Worm (Caenorhabditis elegans) whole organism, mixed stage, embryonic: ENCODE data around the gene C18D11.1.

Experiments
- M03D4.4 ChIP-seq: sonication (generic microtip); optimal IDR thresholded peaks from 2 replicates; lab custom pipeline; 2017; ENCODE audit warnings: mild to moderate bottlenecking, missing genetic modification characterization, missing compliant biosample characterization
- bed-3 ChIP-seq: fragments of 200-800 bp; sonication (Bioruptor generic); optimal IDR thresholded peaks from 3 replicates; lab custom pipeline; 2018; ENCODE audit warnings: mild to moderate bottlenecking, missing genetic modification characterization, moderate library complexity, missing compliant biosample characterization
- blmp-1 ChIP-seq: fragments of 150-350 bp; optimal IDR thresholded peaks from 2 replicates; lab custom pipeline; 2014; ENCODE audit warnings: missing biosample characterization, missing genetic modification characterization
- ceh-39 ChIP-seq: fragments of 150-350 bp; optimal IDR thresholded peaks from 2 replicates; lab custom pipeline; 2014; ENCODE audit warnings: missing biosample characterization, missing genetic modification characterization
- ceh-43 ChIP-seq: fragments of 200-800 bp; sonication (Bioruptor generic); optimal IDR thresholded peaks from 2 replicates; lab custom pipeline; 2018; ENCODE audit warnings: mild to moderate bottlenecking, missing genetic modification characterization, moderate library complexity, missing compliant biosample characterization
- ceh-83 ChIP-seq: fragments of 200-800 bp; sonication (Bioruptor generic); optimal IDR thresholded peaks from 2 replicates; lab custom pipeline; 2018; ENCODE audit warnings: mild to moderate bottlenecking, missing genetic modification characterization, missing compliant biosample characterization
- ces-1 ChIP-seq: fragments of 150-350 bp; optimal IDR thresholded peaks from 2 replicates; lab custom pipeline; 2014; ENCODE audit warnings: missing biosample characterization, missing genetic modification reagents, missing genetic modification characterization
- cnd-1 ChIP-seq: fragments of 200-800 bp; sonication (Bioruptor generic); optimal IDR thresholded peaks from 2 replicates; lab custom pipeline; 2018; ENCODE audit warnings: mild to moderate bottlenecking, missing genetic modification characterization, missing compliant biosample characterization
- drap-1 ChIP-seq: fragments of 200-800 bp; sonication (Bioruptor generic); optimal IDR thresholded peaks from 3 replicates; lab custom pipeline; 2018; ENCODE audit warnings: mild to moderate bottlenecking, missing genetic modification characterization, missing compliant biosample characterization
- elt-1 ChIP-seq: sonication (generic microtip); optimal IDR thresholded peaks from 2 replicates; lab custom pipeline; 2017; ENCODE audit warnings: missing genetic modification characterization, mild to moderate bottlenecking, missing compliant biosample characterization, antibody characterized with exemption, moderate library complexity, borderline replicate concordance; ENCODE audit not compliant: insufficient read depth
- elt-3 ChIP-seq: fragments of 150-350 bp; optimal IDR thresholded peaks from 2 replicates; lab custom pipeline; 2014; ENCODE audit warnings: missing biosample characterization, missing genetic modification characterization
- flh-1 ChIP-seq: fragments of 200-800 bp; sonication (Bioruptor generic); optimal IDR thresholded peaks from 2 replicates; lab custom pipeline; 2018; ENCODE audit warnings: mild to moderate bottlenecking, missing genetic modification characterization, moderate library complexity, missing compliant biosample characterization
- ham-2 ChIP-seq: fragments of 200-800 bp; sonication (Bioruptor generic); optimal IDR thresholded peaks from 2 replicates; lab custom pipeline; 2018; ENCODE audit warnings: mild to moderate bottlenecking, missing genetic modification characterization, missing compliant biosample characterization
- hlh-1 ChIP-seq: fragments of 150-350 bp; optimal IDR thresholded peaks from 2 replicates; lab custom pipeline; 2014; ENCODE audit warnings: missing biosample characterization, missing genetic modification reagents, missing genetic modification characterization
- lin-13 ChIP-seq: fragments of 150-350 bp; optimal IDR thresholded peaks from 2 replicates; lab custom pipeline; 2014; ENCODE audit warnings: missing biosample characterization, missing genetic modification characterization
- lin-32 ChIP-seq: fragments of 200-800 bp; sonication (Bioruptor generic); optimal IDR thresholded peaks from 2 replicates; lab custom pipeline; 2018; ENCODE audit warnings: mild to moderate bottlenecking, missing genetic modification characterization, missing compliant biosample characterization
- lsy-2 ChIP-seq: fragments of 150-350 bp; optimal IDR thresholded peaks from 2 replicates; lab custom pipeline; 2014; ENCODE audit warnings: missing biosample characterization, missing genetic modification characterization
- mab-5 ChIP-seq: fragments of 150-350 bp; optimal IDR thresholded peaks from 2 replicates; lab custom pipeline; 2014; ENCODE audit warnings: missing biosample characterization, missing genetic modification characterization
- mep-1 ChIP-seq: fragments of 150-350 bp; optimal IDR thresholded peaks from 2 replicates; lab custom pipeline; 2017; ENCODE audit warnings: missing biosample characterization, missing genetic modification reagents, missing genetic modification characterization, inconsistent platforms
- mls-2 ChIP-seq: sonication (generic microtip); optimal IDR thresholded peaks from 2 replicates; lab custom pipeline; 2016; ENCODE audit warnings: mild to moderate bottlenecking, missing genetic modification characterization, moderate library complexity, missing compliant biosample characterization
- nhr-12 ChIP-seq: fragments of 150-350 bp; optimal IDR thresholded peaks from 2 replicates; lab custom pipeline; 2014; ENCODE audit warnings: missing biosample characterization, missing genetic modification characterization
- nhr-2 ChIP-seq: fragments of 150-350 bp; optimal IDR thresholded peaks from 2 replicates; lab custom pipeline; 2014; ENCODE audit warnings: missing biosample characterization, missing genetic modification characterization
- nhr-237 ChIP-seq: fragments of 150-350 bp; optimal IDR thresholded peaks from 2 replicates; lab custom pipeline; 2014; ENCODE audit warnings: missing biosample characterization, missing genetic modification characterization
- nhr-28 ChIP-seq: fragments of 150-350 bp; optimal IDR thresholded peaks from 2 replicates; lab custom pipeline; 2014; ENCODE audit warnings: missing biosample characterization, missing genetic modification characterization
- pha-4 ChIP-seq: fragments of 150-350 bp; optimal IDR thresholded peaks from 2 replicates; lab custom pipeline; 2018; ENCODE audit warnings: missing biosample characterization, missing genetic modification reagents, missing genetic modification characterization
- sem-2 ChIP-seq: fragments of 200-800 bp; sonication (Bioruptor generic); optimal IDR thresholded peaks from 2 replicates; lab custom pipeline; 2018; ENCODE audit warnings: mild to moderate bottlenecking, missing genetic modification characterization, missing compliant biosample characterization
- snpc-4 ChIP-seq: fragments of 150-350 bp; optimal IDR thresholded peaks from 2 replicates; lab custom pipeline; 2014; ENCODE audit warnings: missing biosample characterization, missing genetic modification characterization
- sptf-1 ChIP-seq: sonication (generic microtip); optimal IDR thresholded peaks from 2 replicates; lab custom pipeline; 2017; ENCODE audit warnings: mild to moderate bottlenecking, missing genetic modification characterization, moderate library complexity, missing compliant biosample characterization
- unc-120 ChIP-seq: sonication (generic microtip); optimal IDR thresholded peaks from 2 replicates; lab custom pipeline; 2017; ENCODE audit warnings: missing genetic modification characterization, missing compliant biosample characterization; ENCODE audit not compliant: poor library complexity, severe bottlenecking
- unc-39 ChIP-seq: fragments of 150-350 bp; optimal IDR thresholded peaks from 2 replicates; lab custom pipeline; 2014; ENCODE audit warnings: missing biosample characterization, missing genetic modification characterization
- unc-62 ChIP-seq: fragments of 150-350 bp; optimal IDR thresholded peaks from 2 replicates; lab custom pipeline; 2014; ENCODE audit warnings: missing biosample characterization, missing genetic modification reagents, missing genetic modification characterization
- zip-8 ChIP-seq: fragments of 150-350 bp; optimal IDR thresholded peaks from 2 replicates; lab custom pipeline; 2014; ENCODE audit warnings: missing biosample characterization, missing genetic modification characterization

The C18D11.1 gene

ce11 chrIII:11823260-11823659, 6.9 kb downstream of the C18D11.1 start, which contains the start of gene C18D11.3 (continued):
- TF ChIP-seq pha-4 (tag; lab: Kevin White, UChicago) (peak; percentile 78), mls-2 (tag; lab: Kevin White, UChicago) (peak; percentile 7), zip-8 (tag; lab: Kevin White, UChicago) (no peak), blmp-1 (tag; lab: Kevin White, UChicago) (no peak), hlh-1 (tag; lab: Kevin White, UChicago) (peak; percentile 94)

DNA sequence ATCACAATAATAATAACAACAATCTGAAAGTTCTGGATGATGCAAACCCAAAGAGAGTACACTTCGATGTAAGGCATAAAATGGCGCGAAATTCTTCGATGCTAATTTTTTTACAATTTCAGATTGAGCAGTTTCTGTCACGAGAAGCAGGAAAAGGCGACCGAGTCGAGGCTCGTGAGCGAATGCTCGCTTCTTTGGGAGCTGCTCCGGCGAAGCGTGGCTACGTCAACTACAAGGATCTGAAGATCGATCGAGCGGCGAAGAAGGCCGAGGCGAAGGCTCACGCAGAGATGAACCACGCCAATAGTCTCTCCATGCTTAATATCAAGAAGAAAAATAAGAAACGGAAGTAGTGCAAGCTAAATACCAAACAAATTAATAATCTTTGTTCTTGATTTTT, 7.7 kb downstream of the C18D11.1 start:
- TF ChIP-seq zip-8 (tag; lab: Kevin White, UChicago) = no peak
- TF ChIP-seq M03D4.4 (tag; lab: Kevin White, UChicago) = no peak
- TF ChIP-seq ces-1 = no peak
- no peak for TF ChIP-seq lin-13 (tag; lab: Kevin White, UChicago)
- no peak for TF ChIP-seq nhr-237 (tag; lab: Kevin White, UChicago)
- TF ChIP-seq mls-2 (tag; lab: Kevin White, UChicago) = no peak
- no peak for TF ChIP-seq nhr-2 (tag; lab: Kevin White, UChicago)
- no peak for TF ChIP-seq bed-3 (GFP tag; lab: Kevin White, UChicago)
- TF ChIP-seq blmp-1 (tag; lab: Kevin White, UChicago) = no peak
- no peak for TF ChIP-seq pha-4 (tag; lab: Kevin White, UChicago)
- TF ChIP-seq unc-39 (tag; lab: Kevin White, UChicago) = no peak
- no peak for TF ChIP-seq cnd-1
- no peak for TF ChIP-seq unc-62 (GFP tag; lab: Kevin White, UChicago)
- no peak for TF ChIP-seq sem-2 (GFP tag; lab: Kevin White, UChicago)
- TF ChIP-seq drap-1 (GFP tag; lab: Kevin White, UChicago) = no peak
- TF ChIP-seq lin-32 (GFP tag; lab: Kevin White, UChicago) = no peak
- no peak for TF ChIP-seq hlh-1 (tag; lab: Kevin White, UChicago)
- TF ChIP-seq, all 35 proteins: peak for 0

ce11 chrIII:11824580-11824979, 8.2 kb downstream of the C18D11.1 start:
- TF ChIP-seq drap-1 (GFP tag; lab: Kevin White, UChicago) (no peak), nhr-2 (tag; lab: Kevin White, UChicago) (no peak), pha-4 (tag; lab: Kevin White, UChicago) (no peak), blmp-1 (tag; lab: Kevin White, UChicago) (no peak), ceh-83 (GFP tag; lab: Kevin White, UChicago) (no peak), mep-1 (tag; lab: Kevin White, UChicago) (no peak), M03D4.4 (tag; lab: Kevin White, UChicago) (no peak), sem-2 (GFP tag; lab: Kevin White, UChicago) (no peak), ham-2 (GFP tag; lab: Kevin White, UChicago) (no peak), ces-1 (no peak), nhr-28 (no peak), lsy-2 (no peak), zip-8 (tag; lab: Kevin White, UChicago) (no peak), cnd-1 (no peak), ceh-43 (GFP tag; lab: Kevin White, UChicago) (no peak), flh-1 (GFP tag; lab: Kevin White, UChicago) (no peak), sptf-1 (no peak), unc-120 (tag; lab: Kevin White, UChicago) (no peak), snpc-4 (no peak), unc-39 (tag; lab: Kevin White, UChicago) (no peak)

ce11 chrIII:11825654-11826053, 9.3 kb downstream of the C18D11.1 start:
- TF ChIP-seq nhr-12 (tag; lab: Kevin White, UChicago) (no peak), lin-13 (tag; lab: Kevin White, UChicago) (peak; percentile 80), ces-1 (peak; percentile 50), flh-1 (GFP tag; lab: Kevin White, UChicago) (no peak), hlh-1 (tag; lab: Kevin White, UChicago) (peak; percentile 65), cnd-1 (peak; percentile 10), snpc-4 (no peak), nhr-28 (no peak), nhr-237 (tag; lab: Kevin White, UChicago) (no peak), zip-8 (tag; lab: Kevin White, UChicago) (no peak), mep-1 (tag; lab: Kevin White, UChicago) (peak; percentile 71), elt-1 (tag; lab: Kevin White, UChicago) (no peak), mls-2 (tag; lab: Kevin White, UChicago) (peak; percentile 42), ceh-83 (GFP tag; lab: Kevin White, UChicago) (no peak), sem-2 (GFP tag; lab: Kevin White, UChicago) (no peak), pha-4 (tag; lab: Kevin White, UChicago) (peak; percentile 66), lsy-2 (peak; percentile 77), mab-5 (tag; lab: Kevin White, UChicago) (peak; percentile 14), ceh-39 (tag; lab: Kevin White, UChicago) (peak; percentile 89), drap-1 (GFP tag; lab: Kevin White, UChicago) (no peak), ceh-43 (GFP tag; lab: Kevin White, UChicago) (peak; percentile 39), elt-3 (no peak)
- TF ChIP-seq, all 35 proteins: peak for 11
